Fruit fly (Drosophila melanogaster): ENCODE measurements around the gene CG6891.

Gene CG6891

dm6 chrX:18774818-18775343 lies at the start of gene CG6891:
CG6891 (plus strand) TSS chrX:18775228.
- TF ChIP-seq Blimp-1 (GFP tag; optimal IDR thresholded peaks at IDR 0.05) = peak; percentile 100
- peak; percentile 28 for TF ChIP-seq achi (GFP tag; optimal IDR thresholded peaks at IDR 0.05)
- peak; percentile 32 for TF ChIP-seq CG6276 (GFP tag; optimal IDR thresholded peaks at IDR 0.05)
- no peak for TF ChIP-seq fd85E (GFP tag; optimal IDR thresholded peaks at IDR 0.05)
- peak; percentile 47 for TF ChIP-seq Hr4 (GFP tag; optimal IDR thresholded peaks at IDR 0.05)
- TF ChIP-seq CG9139 (GFP tag; optimal IDR thresholded peaks at IDR 0.05) = peak; percentile 3
- no peak for TF ChIP-seq CG11762 (GFP tag; optimal IDR thresholded peaks at IDR 0.05; ENCODE audit: insufficient read depth)
- TF ChIP-seq topi (GFP tag; optimal IDR thresholded peaks at IDR 0.05) = peak; percentile 62
- peak; percentile 18 for TF ChIP-seq Sox15 (GFP tag; optimal IDR thresholded peaks at IDR 0.05)
- peak; percentile 57 for TF ChIP-seq Smox (GFP tag; optimal IDR thresholded peaks at IDR 0.05)
- TF ChIP-seq CG6792 (GFP tag; optimal IDR thresholded peaks at IDR 0.05) = peak; percentile 24
- TF ChIP-seq CG3919 (GFP tag; optimal IDR thresholded peaks at IDR 0.05) = peak; percentile 38
- peak; percentile 13 for TF ChIP-seq CG8632 (GFP tag; optimal IDR thresholded peaks at IDR 0.05)
- no peak for TF ChIP-seq Eip93F (GFP tag; optimal IDR thresholded peaks at IDR 0.05)
- peak; percentile 13 for TF ChIP-seq Lpt (GFP tag; optimal IDR thresholded peaks at IDR 0.05)
- no peak for TF ChIP-seq CG11294 (GFP tag; IDR thresholded peaks at IDR 0.05)
- TF ChIP-seq Eip75B (GFP tag; optimal IDR thresholded peaks at IDR 0.05) = peak; percentile 42
- peak; percentile 36 for TF ChIP-seq CG16779 (tag; optimal IDR thresholded peaks at IDR 0.05)
- peak; percentile 60 for TF ChIP-seq esn (GFP tag; optimal IDR thresholded peaks at IDR 0.05)
- TF ChIP-seq spab (GFP tag; optimal IDR thresholded peaks at IDR 0.05) = peak; percentile 6
- TF ChIP-seq Hr38 (GFP tag; optimal IDR thresholded peaks at IDR 0.05) = no peak
- peak; percentile 56 for TF ChIP-seq Met (GFP tag; optimal IDR thresholded peaks at IDR 0.05)
- peak; percentile 46 for TF ChIP-seq CG6808 (GFP tag; optimal IDR thresholded peaks at IDR 0.05)
- peak; percentile 64 for TF ChIP-seq lz (GFP tag; optimal IDR thresholded peaks at IDR 0.05)
- peak; percentile 46 for TF ChIP-seq Eip78C (GFP tag)
- peak; percentile 71 for TF ChIP-seq CG6163 (GFP tag; IDR thresholded peaks at IDR 0.05)
- TF ChIP-seq Sox102F (GFP tag; optimal IDR thresholded peaks at IDR 0.05) = peak; percentile 55
- TF ChIP-seq CG15336 (GFP tag; IDR thresholded peaks at IDR 0.05) = peak; percentile 45
- TF ChIP-seq dsx (GFP tag; optimal IDR thresholded peaks at IDR 0.05; ENCODE audit: poor library complexity, severe bottlenecking) = peak; percentile 43
- peak; percentile 47 for TF ChIP-seq acj6 (GFP tag; optimal IDR thresholded peaks at IDR 0.05)
- peak; percentile 19 for TF ChIP-seq Ets96B (tag; optimal IDR thresholded peaks at IDR 0.05)
- peak; percentile 27 to 49 for TF ChIP-seq ss (GFP tag; optimal IDR thresholded peaks at IDR 0.05)
- TF ChIP-seq CG8119 (GFP tag; IDR thresholded peaks at IDR 0.05) = peak; percentile 51; the same call in 1 of the 3 replicates
- peak; percentile 27 for TF ChIP-seq vri (GFP tag; optimal IDR thresholded peaks at IDR 0.05)
- TF ChIP-seq cyc (GFP tag; optimal IDR thresholded peaks at IDR 0.05) = peak; percentile 37
- TF ChIP-seq CG34406 (GFP tag; optimal IDR thresholded peaks at IDR 0.05) = peak; percentile 20
- TF ChIP-seq net (GFP tag; optimal IDR thresholded peaks at IDR 0.05) = peak; percentile 26
- TF ChIP-seq Sox14 (GFP tag; optimal IDR thresholded peaks at IDR 0.05) = peak; percentile 50
- peak; percentile 58 for TF ChIP-seq CG31627 (GFP tag; optimal IDR thresholded peaks at IDR 0.05)
- peak; percentile 40 for TF ChIP-seq OdsH (GFP tag; optimal IDR thresholded peaks at IDR 0.05)
- no peak for TF ChIP-seq CG10631 (GFP tag; optimal IDR thresholded peaks at IDR 0.05)
- TF ChIP-seq fd59A (GFP tag; optimal IDR thresholded peaks at IDR 0.05) = peak; percentile 43
- TF ChIP-seq fkh (GFP tag; optimal IDR thresholded peaks at IDR 0.05) = peak; percentile 74
- peak; percentile 46 for TF ChIP-seq CG1621 (tag; optimal IDR thresholded peaks at IDR 0.05)
- TF ChIP-seq CG7368 (GFP tag; optimal IDR thresholded peaks at IDR 0.05) = no peak
- TF ChIP-seq CG6854 (GFP tag; optimal IDR thresholded peaks at IDR 0.05) = peak; percentile 84
- no peak for TF ChIP-seq salr (GFP tag; optimal IDR thresholded peaks at IDR 0.05)
- TF ChIP-seq svp (GFP tag) = peak; percentile 87
- no peak for TF ChIP-seq Gug (GFP tag; IDR thresholded peaks at IDR 0.05)
- peak; percentile 63 for TF ChIP-seq CG32006 (GFP tag; optimal IDR thresholded peaks at IDR 0.05)
- peak; percentile 24 for TF ChIP-seq CG4318 (GFP tag; optimal IDR thresholded peaks at IDR 0.05)
- TF ChIP-seq CG8319 (GFP tag; optimal IDR thresholded peaks at IDR 0.05) = no peak

All from whole organism, prepupa.